Worm (Caenorhabditis elegans) whole organism, L1 larva: Measurements from ENCODE around the gene F55C12.2.
A peak's percentile ranks its signal among the peaks of the same experiment; 100 is the strongest.

Source experiments
- C04F5.9 ChIP-seq: sonication (generic microtip); optimal IDR thresholded peaks from 2 replicates; lab custom pipeline; 2016; ENCODE audit warnings: missing genetic modification characterization, missing compliant biosample characterization
- C16A3.4 ChIP-seq: fragments of 150-350 bp; optimal IDR thresholded peaks from 2 replicates; lab custom pipeline; 2014; ENCODE audit warnings: missing biosample characterization, missing genetic modification characterization
- F16B12.6 ChIP-seq: fragments of 150-350 bp; optimal IDR thresholded peaks from 2 replicates; lab custom pipeline; 2014; ENCODE audit warnings: missing biosample characterization, missing genetic modification characterization
- Y116A8C.19 ChIP-seq: sonication (generic microtip); optimal IDR thresholded peaks from 2 replicates; lab custom pipeline; 2016; ENCODE audit warnings: missing compliant biosample characterization, missing genetic modification characterization, borderline replicate concordance
- aha-1 ChIP-seq: fragments of 150-350 bp; optimal IDR thresholded peaks from 2 replicates; lab custom pipeline; 2014; ENCODE audit warnings: missing biosample characterization, missing genetic modification characterization
- alr-1 ChIP-seq: fragments of 200-800 bp; sonication (Bioruptor generic); optimal IDR thresholded peaks from 2 replicates; lab custom pipeline; 2018; ENCODE audit warnings: borderline replicate concordance, mild to moderate bottlenecking, missing genetic modification characterization, missing compliant biosample characterization
- ceh-63 ChIP-seq: fragments of 200-800 bp; sonication (Bioruptor generic); optimal IDR thresholded peaks from 2 replicates; lab custom pipeline; 2018; ENCODE audit warnings: mild to moderate bottlenecking, missing genetic modification characterization, missing compliant biosample characterization
- ceh-82 ChIP-seq, 3 experiments: fragments of 150-350 bp in 1 of 3; sonication (generic microtip) in 2 of 3; optimal IDR thresholded peaks; 2 replicates each; lab custom pipeline; 2014 to 2017; ENCODE audit warnings: missing biosample characterization in 3 of 3, missing genetic modification characterization in 3 of 3
- ceh-88 ChIP-seq: fragments of 200-800 bp; sonication (Bioruptor generic); IDR thresholded peaks from 2 replicates; pipeline ENCODE4 v1.3.6; 2022; ENCODE audit warnings: missing genetic modification characterization, missing compliant biosample characterization
- ceh-90 ChIP-seq: sonication (generic microtip); optimal IDR thresholded peaks from 2 replicates; lab custom pipeline; 2016; ENCODE audit warnings: missing genetic modification characterization, missing compliant biosample characterization
- efl-1 ChIP-seq, 4 experiments: fragments of 150-350 bp; optimal IDR thresholded peaks in 3 of 4; peaks in 1 of 4; 1 replicate in 1 of 4; 2 replicates in 3 of 4; lab custom pipeline; 2014; ENCODE audit warnings: missing biosample characterization in 2 of 4, missing genetic modification characterization in 2 of 4, missing genetic modification reagents in 2 of 4
- egl-13 ChIP-seq: sonication (generic microtip); optimal IDR thresholded peaks from 2 replicates; lab custom pipeline; 2016; ENCODE audit warnings: missing genotype, missing genetic modification reagents, missing genetic modification characterization, missing compliant biosample characterization
- egl-27 ChIP-seq, 2 experiments: fragments of 150-350 bp in 1 of 2; sonication (generic microtip); optimal IDR thresholded peaks; 3 replicates each; lab custom pipeline; 2017 to 2018; ENCODE audit warnings: missing biosample characterization in 2 of 2, missing genetic modification characterization in 2 of 2, missing genetic modification reagents in 2 of 2
- elt-2 ChIP-seq: sonication (generic microtip); optimal IDR thresholded peaks from 2 replicates; lab custom pipeline; 2016; ENCODE audit warnings: missing genetic modification characterization, mild to moderate bottlenecking, inconsistent platforms, missing compliant biosample characterization, missing genetic modification reagents
- ets-5 ChIP-seq: fragments of 200-800 bp; sonication (Bioruptor generic); IDR thresholded peaks from 2 replicates; pipeline ENCODE4 v1.3.6; 2022; ENCODE audit warnings: missing genetic modification characterization, missing compliant biosample characterization
- hlh-17 ChIP-seq: fragments of 200-800 bp; sonication (Bioruptor generic); optimal IDR thresholded peaks from 2 replicates; lab custom pipeline; 2018; ENCODE audit warnings: missing genetic modification characterization, mild to moderate bottlenecking, missing compliant biosample characterization, moderate library complexity, borderline replicate concordance
- isw-1 ChIP-seq: fragments of 200-800 bp; sonication (Bioruptor generic); IDR thresholded peaks from 2 replicates; pipeline ENCODE4 v1.3.6; 2022; ENCODE audit warnings: missing genetic modification characterization, missing compliant biosample characterization
- lin-13 ChIP-seq: fragments of 150-350 bp; optimal IDR thresholded peaks from 2 replicates; lab custom pipeline; 2014; ENCODE audit warnings: missing biosample characterization, missing genetic modification reagents, missing genetic modification characterization
- lin-14 ChIP-seq: fragments of 200-800 bp; sonication (Bioruptor generic); optimal IDR thresholded peaks from 2 replicates; lab custom pipeline; 2018; ENCODE audit warnings: mild to moderate bottlenecking, missing genetic modification characterization, moderate library complexity, missing compliant biosample characterization
- lin-15B ChIP-seq: fragments of 150-350 bp; sonication (generic microtip); optimal IDR thresholded peaks from 3 replicates; lab custom pipeline; 2014; ENCODE audit warnings: missing biosample characterization, missing genetic modification characterization
- lin-35 ChIP-seq, 2 experiments: fragments of 150-350 bp; optimal IDR thresholded peaks; 2 replicates each; lab custom pipeline; 2014; ENCODE audit warnings: missing biosample characterization in 2 of 2, missing genetic modification characterization in 2 of 2, missing genetic modification reagents in 2 of 2
- lin-39 ChIP-seq: fragments of 150-350 bp; optimal IDR thresholded peaks from 2 replicates; lab custom pipeline; 2014; ENCODE audit warnings: missing biosample characterization, missing genetic modification reagents, missing genetic modification characterization
- lir-3 ChIP-seq: sonication (generic microtip); optimal IDR thresholded peaks from 2 replicates; lab custom pipeline; 2016; ENCODE audit warnings: mild to moderate bottlenecking, missing genetic modification characterization, moderate library complexity, missing compliant biosample characterization; ENCODE audit not compliant: poor library complexity
- lsy-2 ChIP-seq, 2 experiments: fragments of 150-350 bp; optimal IDR thresholded peaks; 2 replicates each; lab custom pipeline; 2014; ENCODE audit warnings: missing biosample characterization in 2 of 2, missing genetic modification characterization in 2 of 2
- mef-2 ChIP-seq: fragments of 150-350 bp; optimal IDR thresholded peaks from 2 replicates; lab custom pipeline; 2014; ENCODE audit warnings: missing biosample characterization, missing genetic modification characterization
- mep-1 ChIP-seq: fragments of 150-350 bp; optimal IDR thresholded peaks from 2 replicates; lab custom pipeline; 2014; ENCODE audit warnings: missing biosample characterization, missing genetic modification characterization
- nhr-11 ChIP-seq: fragments of 150-350 bp; optimal IDR thresholded peaks from 2 replicates; lab custom pipeline; 2014; ENCODE audit warnings: missing biosample characterization, missing genetic modification characterization
- nhr-20 ChIP-seq: sonication (generic microtip); optimal IDR thresholded peaks from 2 replicates; lab custom pipeline; 2016; ENCODE audit warnings: mild to moderate bottlenecking, missing genetic modification characterization, missing compliant biosample characterization
- nhr-237 ChIP-seq: fragments of 150-350 bp; optimal IDR thresholded peaks from 2 replicates; lab custom pipeline; 2014; ENCODE audit warnings: missing biosample characterization, missing genetic modification characterization
- nhr-47 ChIP-seq: sonication (generic microtip); optimal IDR thresholded peaks from 2 replicates; lab custom pipeline; 2016; ENCODE audit warnings: mild to moderate bottlenecking, missing genetic modification characterization, moderate library complexity, missing compliant biosample characterization
- nhr-71 ChIP-seq: sonication (generic microtip); optimal IDR thresholded peaks from 2 replicates; lab custom pipeline; 2016; ENCODE audit warnings: mild to moderate bottlenecking, missing genetic modification characterization, moderate library complexity, missing compliant biosample characterization
- nhr-77 ChIP-seq: fragments of 150-350 bp; optimal IDR thresholded peaks from 2 replicates; lab custom pipeline; 2014; ENCODE audit warnings: missing biosample characterization, missing genetic modification characterization
- nhr-85 ChIP-seq: sonication (generic microtip); peaks from one replicate; lab custom pipeline; 2016; ENCODE audit warnings: missing genetic modification characterization, inconsistent platforms, missing compliant biosample characterization
- pag-3 ChIP-seq: sonication (generic microtip); optimal IDR thresholded peaks from 2 replicates; lab custom pipeline; 2017; ENCODE audit warnings: missing genetic modification characterization, mild to moderate bottlenecking, missing compliant biosample characterization, antibody characterized with exemption, borderline replicate concordance; ENCODE audit not compliant: insufficient read depth
- pax-3 ChIP-seq: fragments of 200-800 bp; sonication (Bioruptor generic); optimal IDR thresholded peaks from 2 replicates; lab custom pipeline; 2018; ENCODE audit warnings: mild to moderate bottlenecking, missing genetic modification characterization, moderate library complexity, missing compliant biosample characterization
- pqm-1 ChIP-seq: sonication (generic microtip); optimal IDR thresholded peaks from 3 replicates; lab custom pipeline; 2017; ENCODE audit warnings: missing biosample characterization, missing genetic modification characterization
- rnt-1 ChIP-seq: sonication (generic microtip); optimal IDR thresholded peaks from 2 replicates; lab custom pipeline; 2016; ENCODE audit warnings: mild to moderate bottlenecking, missing genetic modification characterization, moderate library complexity, missing compliant biosample characterization
- snpc-4 ChIP-seq: fragments of 150-350 bp; optimal IDR thresholded peaks from 2 replicates; lab custom pipeline; 2014; ENCODE audit warnings: missing biosample characterization, missing genetic modification characterization
- sox-4 ChIP-seq: sonication (generic microtip); optimal IDR thresholded peaks from 2 replicates; lab custom pipeline; 2016; ENCODE audit warnings: missing genetic modification characterization, missing compliant biosample characterization
- sptf-1 ChIP-seq: fragments of 150-350 bp; optimal IDR thresholded peaks from 2 replicates; lab custom pipeline; 2014; ENCODE audit warnings: missing biosample characterization, missing genetic modification characterization
- sup-37 ChIP-seq: fragments of 200-800 bp; sonication (Bioruptor generic); optimal IDR thresholded peaks from 2 replicates; lab custom pipeline; 2018; ENCODE audit warnings: mild to moderate bottlenecking, missing genetic modification characterization, missing compliant biosample characterization
- swsn-7 ChIP-seq: sonication (generic microtip); optimal IDR thresholded peaks from 2 replicates; lab custom pipeline; 2016; ENCODE audit warnings: missing genetic modification characterization, missing compliant biosample characterization
- unc-130 ChIP-seq: fragments of 150-350 bp; optimal IDR thresholded peaks from 2 replicates; lab custom pipeline; 2017; ENCODE audit warnings: missing biosample characterization, missing genetic modification characterization, inconsistent platforms
- unc-62 ChIP-seq: fragments of 150-350 bp; optimal IDR thresholded peaks from 2 replicates; lab custom pipeline; 2014; ENCODE audit warnings: missing biosample characterization, missing genetic modification reagents, missing genetic modification characterization
- unc-98 ChIP-seq: fragments of 200-800 bp; sonication (Bioruptor generic); IDR thresholded peaks from 2 replicates; pipeline ENCODE4 v1.3.6; 2022; ENCODE audit warnings: missing genetic modification characterization, missing compliant biosample characterization
- zag-1 ChIP-seq: fragments of 150-350 bp; optimal IDR thresholded peaks from 2 replicates; lab custom pipeline; 2014; ENCODE audit warnings: missing biosample characterization, missing genetic modification characterization
- ztf-11 ChIP-seq, 2 experiments: sonication (generic microtip); optimal IDR thresholded peaks; 2 replicates each; lab custom pipeline; 2016 to 2017; ENCODE audit warnings: missing genetic modification characterization in 2 of 2, missing biosample characterization in 1 of 2, missing compliant biosample characterization in 1 of 2
- ztf-4 ChIP-seq: fragments of 150-350 bp; optimal IDR thresholded peaks from 2 replicates; lab custom pipeline; 2014; ENCODE audit warnings: missing biosample characterization, missing genetic modification characterization

Gene F55C12.2

ce11 chrII:5836153-5836719, 40.4 kb upstream of the F55C12.2 start, which contains the start of gene fzo-1 (continued):
- TF ChIP-seq nhr-71 = peak; percentile 74

ce11 chrII:5838453-5838852, 38.2 kb upstream of the F55C12.2 start, which contains the start of gene ZK1248.15:
ZK1248.15 (minus strand) TSS chrII:5838553.
- no peak for TF ChIP-seq elt-2
- TF ChIP-seq egl-27 (tag; optimal IDR thresholded peaks at IDR 0.05; lab: Kevin White, UChicago) = no peak
- TF ChIP-seq unc-98 (GFP tag; lab: Robert Waterston, UW) = no peak
- no peak for TF ChIP-seq nhr-85 (tag; lab: Kevin White, UChicago)
- TF ChIP-seq hlh-17 (GFP tag; lab: Kevin White, UChicago) = no peak
- no peak for TF ChIP-seq ceh-90
- TF ChIP-seq nhr-237 (tag; lab: Kevin White, UChicago) = no peak
- TF ChIP-seq snpc-4 (tag; lab: Kevin White, UChicago) = no peak
- no peak for TF ChIP-seq lin-15B (tag; lab: Kevin White, UChicago)
- no peak for TF ChIP-seq efl-1 (optimal IDR thresholded peaks at IDR 0.05; lab: Kevin White, UChicago)
- TF ChIP-seq efl-1 (GFP tag; optimal IDR thresholded peaks at IDR 0.05 in 1 of 2; lab: Kevin White, UChicago) = no peak
- TF ChIP-seq zag-1 = no peak
- TF ChIP-seq mep-1 (tag; lab: Kevin White, UChicago) = no peak
- no peak for TF ChIP-seq pag-3 (tag; lab: Kevin White, UChicago)
- TF ChIP-seq rnt-1 (tag; lab: Kevin White, UChicago) = no peak
- TF ChIP-seq isw-1 (GFP tag; lab: Robert Waterston, UW) = no peak
- no peak for TF ChIP-seq pqm-1 (tag; lab: Kevin White, UChicago)
- no peak for TF ChIP-seq Y116A8C.19 (tag; lab: Kevin White, UChicago)
- no peak for TF ChIP-seq C04F5.9 (tag; lab: Kevin White, UChicago)
- no peak for TF ChIP-seq ceh-88 (GFP tag; lab: Robert Waterston, UW)

ce11 chrII:5839227-5839626, 37.4 kb upstream of the F55C12.2 start, which contains the start of gene ZK1248.19:
ZK1248.19 (minus strand) TSS chrII:5839414.
- TF ChIP-seq C04F5.9 (tag; lab: Kevin White, UChicago) (no peak), unc-62 (GFP tag; lab: Kevin White, UChicago) (no peak), pag-3 (tag; lab: Kevin White, UChicago) (no peak), alr-1 (tag; lab: Kevin White, UChicago) (no peak), sup-37 (GFP tag; lab: Kevin White, UChicago) (no peak), C16A3.4 (tag; lab: Kevin White, UChicago) (peak; percentile 54), lin-39 (no peak), sox-4 (tag; lab: Kevin White, UChicago) (no peak), swsn-7 (tag; lab: Kevin White, UChicago) (peak; percentile 17), unc-130 (tag; lab: Kevin White, UChicago) (peak; percentile 32), ets-5 (GFP tag; lab: Robert Waterston, UW) (no peak), mep-1 (tag; lab: Kevin White, UChicago) (peak; percentile 16), lin-13 (GFP tag; lab: Kevin White, UChicago) (no peak), nhr-11 (tag; lab: Kevin White, UChicago) (no peak), egl-27 (tag; optimal IDR thresholded peaks at IDR 0.05; lab: Kevin White, UChicago) (no peak), aha-1 (tag; lab: Kevin White, UChicago) (no peak), nhr-77 (tag; lab: Kevin White, UChicago) (no peak), lir-3 (tag; lab: Kevin White, UChicago) (no peak), ztf-11 (tag; optimal IDR thresholded peaks at IDR 0.05; lab: Kevin White, UChicago) (no peak), lin-35 (GFP tag; optimal IDR thresholded peaks at IDR 0.05; lab: Kevin White, UChicago) (peak in 1 of 2 experiments; percentile 39), pax-3 (no peak), pqm-1 (tag; lab: Kevin White, UChicago) (no peak), ceh-63 (GFP tag; lab: Kevin White, UChicago) (no peak), nhr-20 (tag; lab: Kevin White, UChicago) (peak; percentile 39), F16B12.6 (tag; lab: Kevin White, UChicago) (peak; percentile 88), egl-13 (tag; lab: Kevin White, UChicago) (no peak), mef-2 (tag; lab: Kevin White, UChicago) (no peak), ceh-82 (tag; optimal IDR thresholded peaks at IDR 0.05; lab: Kevin White, UChicago) (peak in 1 of 3 experiments; percentile 13), lin-14 (GFP tag; lab: Kevin White, UChicago) (peak; percentile 13), lsy-2 (tag; optimal IDR thresholded peaks at IDR 0.05; lab: Kevin White, UChicago) (peak; percentile 42 to 58), nhr-47 (tag; lab: Kevin White, UChicago) (peak; percentile 35), ztf-4 (tag; lab: Kevin White, UChicago) (no peak), sptf-1 (tag; lab: Kevin White, UChicago) (no peak)
